Fruit fly (Drosophila melanogaster): ENCODE measurements around the gene Ptip.

Gene Ptip

DNA sequence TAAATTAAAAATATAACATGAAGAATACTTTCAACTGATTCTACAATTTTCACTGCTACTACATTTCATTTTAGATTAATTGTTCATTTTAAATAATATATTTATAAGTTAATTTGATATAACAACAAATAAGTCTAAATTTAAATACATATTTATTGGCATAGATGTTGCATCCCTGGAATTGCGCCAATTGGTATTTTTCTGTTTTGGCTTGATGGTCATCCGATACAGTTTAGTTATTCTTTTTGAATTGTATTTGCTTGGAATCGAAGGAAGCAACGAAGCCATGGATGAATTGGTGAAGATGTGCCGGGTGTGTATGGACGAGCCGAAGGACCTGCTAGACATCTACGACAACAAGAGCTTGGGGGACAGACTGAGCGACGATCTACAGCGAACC, 31.9 kb downstream of the Ptip start, which contains the start of gene CG17361:
TSS of gene CG17361 (plus strand) at position 200 of the 400 bp plus-strand sequence.
- TF ChIP-seq pad (GFP tag; optimal IDR thresholded peaks at IDR 0.05): no peak
- peak; percentile 37 for TF ChIP-seq CG14711 (tag; optimal IDR thresholded peaks at IDR 0.05)
- peak; percentile 15 for TF ChIP-seq CG7101 (tag; optimal IDR thresholded peaks at IDR 0.05)
- TF ChIP-seq CG7045 (GFP tag; optimal IDR thresholded peaks at IDR 0.05): no peak
- no peak for TF ChIP-seq CG11617 (GFP tag; optimal IDR thresholded peaks at IDR 0.05)
- TF ChIP-seq bab1 (GFP tag; optimal IDR thresholded peaks at IDR 0.05): no peak

dm6 chr3L:13996437-13996836, 32.5 kb downstream of the Ptip start:
- no peak for TF ChIP-seq cic (GFP tag; optimal IDR thresholded peaks at IDR 0.05)

dm6 chr3L:13993742-13994719, 34.9 kb downstream of the Ptip start, which contains the start of gene CtsK1:
Gene CtsK1 (plus strand): TSS chr3L:13994231.
- peak; percentile 25 for TF ChIP-seq CG7045 (GFP tag; optimal IDR thresholded peaks at IDR 0.05)
- TF ChIP-seq cic (GFP tag; optimal IDR thresholded peaks at IDR 0.05): no peak
- peak; percentile 88 for TF ChIP-seq bab1 (GFP tag; optimal IDR thresholded peaks at IDR 0.05)
- TF ChIP-seq tj (GFP tag; optimal IDR thresholded peaks at IDR 0.05): peak; percentile 3
- TF ChIP-seq CG12768 (GFP tag; optimal IDR thresholded peaks at IDR 0.05): peak; percentile 63
- peak; percentile 63 for TF ChIP-seq ovo (GFP tag; optimal IDR thresholded peaks at IDR 0.05)
- no peak for TF ChIP-seq Hr96 (GFP tag; optimal IDR thresholded peaks at IDR 0.05)
- TF ChIP-seq CG7101 (tag; optimal IDR thresholded peaks at IDR 0.05): peak; percentile 83
- peak; percentile 63 for TF ChIP-seq CG14711 (tag; optimal IDR thresholded peaks at IDR 0.05)
- TF ChIP-seq CG5204 (GFP tag; optimal IDR thresholded peaks at IDR 0.05): no peak
- no peak for TF ChIP-seq kay (GFP tag; ENCODE audit: borderline replicate concordance)
- TF ChIP-seq CG11617 (GFP tag; optimal IDR thresholded peaks at IDR 0.05): peak; percentile 30
- peak; percentile 86 for TF ChIP-seq CG33017 (tag; optimal IDR thresholded peaks at IDR 0.05)
- TF ChIP-seq pad (GFP tag; optimal IDR thresholded peaks at IDR 0.05): peak; percentile 22
- TF ChIP-seq Mnt (GFP tag; optimal IDR thresholded peaks at IDR 0.05): no peak
- no peak for TF ChIP-seq Clk (GFP tag; optimal IDR thresholded peaks at IDR 0.05)
- no peak for TF ChIP-seq Crg-1 (GFP tag; optimal IDR thresholded peaks at IDR 0.05)
- no peak for TF ChIP-seq CG1620 (GFP tag; optimal IDR thresholded peaks at IDR 0.05)
- no peak for TF ChIP-seq cnc (optimal IDR thresholded peaks at IDR 0.05)
- TF ChIP-seq toe (GFP tag; optimal IDR thresholded peaks at IDR 0.05): no peak

DNA sequence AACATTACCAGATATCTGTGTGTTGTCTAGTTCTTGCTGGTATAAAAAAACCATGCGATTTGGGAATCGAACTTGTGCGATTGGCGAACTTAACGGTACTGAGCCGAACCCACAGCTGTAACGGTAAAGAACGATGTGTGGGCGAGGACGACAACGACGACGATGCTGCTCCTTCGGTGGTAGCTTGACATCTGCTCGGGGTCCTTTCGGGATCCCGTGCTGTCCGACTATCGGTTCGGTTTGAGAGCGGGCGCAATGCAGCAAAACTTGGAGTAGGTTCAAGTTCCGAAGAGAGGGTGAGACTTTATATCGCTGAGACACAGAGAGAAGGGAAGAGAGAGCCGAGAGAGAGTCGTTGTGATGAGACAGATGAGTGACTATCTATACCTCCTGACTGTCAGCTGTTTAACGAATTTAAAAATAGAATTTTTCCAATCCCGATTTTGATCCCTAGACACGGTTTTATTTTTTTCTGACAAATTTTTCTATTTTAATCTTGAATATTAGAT, 35.6 kb downstream of the Ptip start, which contains the start of gene CG17364:
TSS of gene CG17364 (minus strand) at position 168 of the 509 bp plus-strand sequence.
- TF ChIP-seq CG11617 (GFP tag; optimal IDR thresholded peaks at IDR 0.05) (no peak), Hr96 (GFP tag; optimal IDR thresholded peaks at IDR 0.05) (no peak), CG12768 (GFP tag; optimal IDR thresholded peaks at IDR 0.05) (no peak), bab1 (GFP tag; optimal IDR thresholded peaks at IDR 0.05) (no peak), CG14711 (tag; optimal IDR thresholded peaks at IDR 0.05) (no peak), CG7101 (tag; optimal IDR thresholded peaks at IDR 0.05) (no peak), tj (GFP tag; optimal IDR thresholded peaks at IDR 0.05) (no peak), CG7045 (GFP tag; optimal IDR thresholded peaks at IDR 0.05) (no peak), CG1620 (GFP tag; optimal IDR thresholded peaks at IDR 0.05) (no peak), pad (GFP tag; optimal IDR thresholded peaks at IDR 0.05) (no peak), CG33017 (tag; optimal IDR thresholded peaks at IDR 0.05) (no peak), Mnt (GFP tag; optimal IDR thresholded peaks at IDR 0.05) (no peak), Clk (GFP tag; optimal IDR thresholded peaks at IDR 0.05) (no peak), ovo (GFP tag; optimal IDR thresholded peaks at IDR 0.05) (no peak), Crg-1 (GFP tag; optimal IDR thresholded peaks at IDR 0.05) (no peak), kay (GFP tag; ENCODE audit: borderline replicate concordance) (no peak), cic (GFP tag; optimal IDR thresholded peaks at IDR 0.05) (no peak)

DNA sequence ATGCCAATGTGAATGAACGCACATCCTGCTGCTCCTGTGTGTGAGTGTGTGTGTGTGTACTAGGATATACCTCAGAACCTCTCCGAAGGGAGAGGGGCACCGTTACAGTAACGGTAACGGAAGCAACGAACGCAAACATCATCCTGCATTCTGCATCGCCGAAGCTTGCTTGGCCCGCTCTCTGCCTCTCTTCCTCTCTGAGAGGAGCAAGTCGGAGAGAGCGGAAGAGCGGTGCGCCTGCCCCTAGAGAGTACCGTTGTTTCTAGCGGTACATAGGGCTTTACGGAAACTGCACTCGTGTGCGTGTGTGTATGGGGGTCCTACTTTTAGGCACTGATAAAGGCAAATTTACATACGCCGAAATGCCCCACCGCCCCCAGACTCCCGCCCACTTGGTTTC, 37.6 kb downstream of the Ptip start:
- TF ChIP-seq CG1620 (GFP tag; optimal IDR thresholded peaks at IDR 0.05): no peak
- no peak for TF ChIP-seq CG7101 (tag; optimal IDR thresholded peaks at IDR 0.05)
- TF ChIP-seq kay (GFP tag; ENCODE audit: borderline replicate concordance): no peak
- TF ChIP-seq Mnt (GFP tag; optimal IDR thresholded peaks at IDR 0.05): no peak
- no peak for TF ChIP-seq CG12768 (GFP tag; optimal IDR thresholded peaks at IDR 0.05)

DNA sequence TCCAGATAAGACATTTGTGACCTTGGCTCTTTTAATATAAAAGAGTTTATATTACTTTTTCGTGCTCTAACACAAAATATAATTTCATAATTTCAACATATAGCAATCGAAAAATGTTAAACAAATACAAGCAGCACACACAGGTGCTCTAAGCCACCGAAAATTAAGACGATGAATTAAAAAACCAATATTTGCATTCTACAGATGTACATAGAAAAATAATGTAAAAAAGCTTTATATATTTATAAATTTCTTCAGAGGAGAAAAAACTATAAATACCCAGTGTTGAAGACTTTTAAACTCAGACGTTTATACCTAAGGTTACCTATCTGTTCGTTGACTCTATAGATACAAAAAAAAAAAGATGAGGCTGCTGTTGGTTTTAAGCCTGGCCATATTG, 41.3 kb downstream of the Ptip start, which contains the start of gene CG9040:
TSS of gene CG9040 (plus strand) at position 301 of the 400 bp plus-strand sequence.
- TF ChIP-seq Crg-1 (GFP tag; optimal IDR thresholded peaks at IDR 0.05) (no peak), CG11617 (GFP tag; optimal IDR thresholded peaks at IDR 0.05) (no peak), cnc (optimal IDR thresholded peaks at IDR 0.05) (no peak), CG12768 (GFP tag; optimal IDR thresholded peaks at IDR 0.05) (no peak), CG7101 (tag; optimal IDR thresholded peaks at IDR 0.05) (no peak), cic (GFP tag; optimal IDR thresholded peaks at IDR 0.05) (no peak), CG7045 (GFP tag; optimal IDR thresholded peaks at IDR 0.05) (no peak)
